Worm (Caenorhabditis elegans) whole organism, L3 larva: ENCODE data around the gene rpap-2.

ENCODE experiments used
- ZK546.5 ChIP-seq: sonication (generic microtip); optimal IDR thresholded peaks from 2 replicates; lab custom pipeline; 2017; ENCODE audit warnings: missing biosample characterization, missing genetic modification characterization
- aly-2 ChIP-seq: fragments of 150-350 bp; optimal IDR thresholded peaks from 2 replicates; lab custom pipeline; 2014; ENCODE audit warnings: missing biosample characterization, missing genetic modification characterization
- ama-1 ChIP-seq: fragments of 150-350 bp; optimal IDR thresholded peaks from 2 replicates; lab custom pipeline; 2018
- ceh-82 ChIP-seq: fragments of 150-350 bp; optimal IDR thresholded peaks from 2 replicates; lab custom pipeline; 2014; ENCODE audit warnings: missing biosample characterization, missing genetic modification characterization
- ceh-9 ChIP-seq: sonication (generic microtip); optimal IDR thresholded peaks from 2 replicates; lab custom pipeline; 2018; ENCODE audit warnings: missing biosample characterization, missing genetic modification characterization
- egl-5 ChIP-seq: fragments of 150-350 bp; optimal IDR thresholded peaks from 2 replicates; lab custom pipeline; 2017; ENCODE audit warnings: missing biosample characterization, missing genetic modification reagents, missing genetic modification characterization, inconsistent platforms
- elt-1 ChIP-seq: fragments of 150-350 bp; optimal IDR thresholded peaks from 2 replicates; lab custom pipeline; 2014; ENCODE audit warnings: missing biosample characterization, missing genetic modification characterization
- elt-3 ChIP-seq, 3 experiments: fragments of 150-350 bp in 1 of 3; sonication (generic microtip) in 2 of 3; optimal IDR thresholded peaks; 2 replicates in 2 of 3; 4 replicates in 1 of 3; lab custom pipeline; 2014 to 2017; ENCODE audit warnings: missing biosample characterization in 3 of 3, missing genetic modification characterization in 3 of 3
- fkh-10 ChIP-seq: sonication (generic microtip); optimal IDR thresholded peaks from 2 replicates; lab custom pipeline; 2017; ENCODE audit warnings: missing biosample characterization, missing genetic modification reagents, missing genetic modification characterization
- fos-1 ChIP-seq: fragments of 150-350 bp; optimal IDR thresholded peaks from 2 replicates; lab custom pipeline; 2014; ENCODE audit warnings: missing biosample characterization, missing genetic modification characterization
- lin-15B ChIP-seq: fragments of 150-350 bp; optimal IDR thresholded peaks from 2 replicates; lab custom pipeline; 2014; ENCODE audit warnings: missing biosample characterization, missing genetic modification characterization
- lin-39 ChIP-seq: fragments of 150-350 bp; optimal IDR thresholded peaks from 2 replicates; lab custom pipeline; 2018; ENCODE audit warnings: missing biosample characterization, missing genetic modification reagents, missing genetic modification characterization
- mdl-1 ChIP-seq: fragments of 150-350 bp; optimal IDR thresholded peaks from 2 replicates; lab custom pipeline; 2014; ENCODE audit warnings: missing biosample characterization, missing genetic modification characterization
- nfya-1 ChIP-seq: sonication (generic microtip); optimal IDR thresholded peaks from 2 replicates; lab custom pipeline; 2017; ENCODE audit warnings: missing genetic modification characterization, mild to moderate bottlenecking, missing compliant biosample characterization, antibody characterized with exemption, moderate library complexity; ENCODE audit not compliant: insufficient read depth
- nhr-12 ChIP-seq: fragments of 150-350 bp; optimal IDR thresholded peaks from 2 replicates; lab custom pipeline; 2014; ENCODE audit warnings: missing biosample characterization, missing genetic modification characterization
- nhr-23 ChIP-seq: fragments of 150-350 bp; optimal IDR thresholded peaks from 2 replicates; lab custom pipeline; 2014; ENCODE audit warnings: missing biosample characterization, missing genetic modification reagents, missing genetic modification characterization
- nhr-28 ChIP-seq: fragments of 150-350 bp; optimal IDR thresholded peaks from 2 replicates; lab custom pipeline; 2014; ENCODE audit warnings: missing biosample characterization, missing genetic modification characterization
- nhr-67 ChIP-seq: fragments of 150-350 bp; optimal IDR thresholded peaks from 2 replicates; lab custom pipeline; 2014; ENCODE audit warnings: missing biosample characterization, missing genetic modification characterization
- nhr-77 ChIP-seq: fragments of 150-350 bp; optimal IDR thresholded peaks from 2 replicates; lab custom pipeline; 2014; ENCODE audit warnings: missing biosample characterization, missing genetic modification characterization
- pha-4 ChIP-seq: fragments of 150-350 bp; optimal IDR thresholded peaks from 2 replicates; lab custom pipeline; 2014; ENCODE audit warnings: missing biosample characterization, missing genetic modification reagents, missing genetic modification characterization
- pqm-1 ChIP-seq: fragments of 150-350 bp; optimal IDR thresholded peaks from 2 replicates; lab custom pipeline; 2017; ENCODE audit warnings: missing biosample characterization, missing genetic modification characterization, inconsistent platforms
- sea-2 ChIP-seq: fragments of 150-350 bp; sonication (generic microtip); optimal IDR thresholded peaks from 4 replicates; lab custom pipeline; 2014; ENCODE audit warnings: missing biosample characterization, missing genetic modification reagents, missing genetic modification characterization
- skn-1 ChIP-seq: fragments of 150-350 bp; optimal IDR thresholded peaks from 2 replicates; lab custom pipeline; 2014; ENCODE audit warnings: missing biosample characterization, missing genetic modification characterization
- tbx-2 ChIP-seq: sonication (generic microtip); optimal IDR thresholded peaks from 2 replicates; lab custom pipeline; 2016; ENCODE audit warnings: mild to moderate bottlenecking, missing genetic modification characterization, missing compliant biosample characterization
- unc-39 ChIP-seq: sonication (generic microtip); optimal IDR thresholded peaks from 4 replicates; lab custom pipeline; 2017; ENCODE audit warnings: missing biosample characterization, missing genetic modification characterization
- unc-62 ChIP-seq: fragments of 150-350 bp; sonication (generic microtip); optimal IDR thresholded peaks from 4 replicates; lab custom pipeline; 2014; ENCODE audit warnings: missing biosample characterization, missing genetic modification reagents, missing genetic modification characterization
- zag-1 ChIP-seq: fragments of 150-350 bp; optimal IDR thresholded peaks from 2 replicates; lab custom pipeline; 2014; ENCODE audit warnings: missing biosample characterization, missing genetic modification characterization
- ztf-11 ChIP-seq: fragments of 150-350 bp; optimal IDR thresholded peaks from 2 replicates; lab custom pipeline; 2014; ENCODE audit warnings: missing biosample characterization, missing genetic modification characterization

Gene rpap-2

DNA sequence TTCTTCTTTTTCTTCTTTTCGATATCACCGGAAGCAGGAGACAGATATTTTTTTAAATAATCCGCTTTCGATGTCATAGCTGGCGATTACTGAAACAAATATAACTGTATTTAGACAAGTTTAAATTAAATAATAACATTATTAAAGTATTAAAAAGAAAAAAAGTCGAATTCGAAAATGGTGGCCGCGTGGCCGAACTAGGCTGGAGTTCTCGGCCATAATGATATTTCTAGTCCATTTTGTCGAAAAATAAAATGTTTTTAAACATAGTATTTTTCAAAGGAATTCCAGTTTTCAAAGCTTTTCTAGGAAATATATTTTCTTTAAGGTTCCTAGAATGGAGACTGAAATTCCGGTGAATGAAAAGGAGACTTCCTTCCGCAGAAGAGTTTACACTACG lies at the start of gene rpap-2, which contains the start of gene bud-13:
rpap-2 (plus strand) TSS at position 329 of the 400 bp plus-strand sequence.
bud-13 (minus strand) TSS at position 89 of the 400 bp plus-strand sequence.
- TF ChIP-seq nfya-1 (tag; lab: Kevin White, UChicago) (peak; percentile 12), mdl-1 (no peak), lin-15B (tag; lab: Kevin White, UChicago) (peak; percentile 11)

ce11 chrIII:8919784-8920183 lies 48.0 kb upstream of the rpap-2 start, which contains the start of gene ZK637.15:
Gene ZK637.15, plus strand, starts transcription at chrIII:8920084.
- TF ChIP-seq nfya-1 (tag; lab: Kevin White, UChicago), result no peak
- TF ChIP-seq pha-4 (tag; lab: Kevin White, UChicago), result no peak
- TF ChIP-seq zag-1 (tag; lab: Kevin White, UChicago), result no peak
- TF ChIP-seq nhr-23 (tag; lab: Kevin White, UChicago), result no peak
- TF ChIP-seq lin-39, result no peak
- TF ChIP-seq nhr-12, result no peak
- no peak for TF ChIP-seq tbx-2 (tag; lab: Kevin White, UChicago)
- TF ChIP-seq unc-62 (GFP tag; lab: Kevin White, UChicago), result no peak
- no peak for TF ChIP-seq sea-2
- no peak for TF ChIP-seq elt-1 (tag; lab: Kevin White, UChicago)
- no peak for TF ChIP-seq elt-3 (tag; optimal IDR thresholded peaks at IDR 0.05; lab: Kevin White, UChicago)

DNA sequence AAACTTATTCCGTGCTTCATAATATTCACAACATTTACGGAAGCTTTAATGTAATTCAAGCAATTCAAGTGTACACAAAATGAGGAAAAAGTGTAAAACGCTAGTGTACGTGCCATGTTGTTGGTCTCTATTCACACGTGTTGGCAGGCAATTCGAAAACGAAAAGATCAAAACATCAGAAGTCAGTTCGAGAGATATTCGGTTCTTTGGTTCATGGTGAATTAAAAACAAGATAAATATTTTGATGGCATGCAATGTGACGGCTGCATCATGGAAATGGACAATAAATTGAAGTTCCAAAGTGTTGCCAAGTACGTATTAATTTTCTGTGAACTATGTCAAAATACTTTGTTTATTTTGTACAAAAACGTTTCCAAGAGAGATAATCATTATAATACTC lies 45.7 kb upstream of the rpap-2 start:
- no peak for TF ChIP-seq unc-62 (GFP tag; lab: Kevin White, UChicago)
- TF ChIP-seq ama-1 (lab: Kevin White, UChicago), result peak; percentile 87

ce11 chrIII:8923240-8923734 lies 44.5 kb upstream of the rpap-2 start, which contains the start of gene glb-1:
Gene glb-1, minus strand, starts transcription at chrIII:8923290.
- peak; percentile 15 for TF ChIP-seq nhr-23 (tag; lab: Kevin White, UChicago)
- no peak for TF ChIP-seq lin-15B (tag; lab: Kevin White, UChicago)
- TF ChIP-seq, all 47 proteins: peak for 1

DNA sequence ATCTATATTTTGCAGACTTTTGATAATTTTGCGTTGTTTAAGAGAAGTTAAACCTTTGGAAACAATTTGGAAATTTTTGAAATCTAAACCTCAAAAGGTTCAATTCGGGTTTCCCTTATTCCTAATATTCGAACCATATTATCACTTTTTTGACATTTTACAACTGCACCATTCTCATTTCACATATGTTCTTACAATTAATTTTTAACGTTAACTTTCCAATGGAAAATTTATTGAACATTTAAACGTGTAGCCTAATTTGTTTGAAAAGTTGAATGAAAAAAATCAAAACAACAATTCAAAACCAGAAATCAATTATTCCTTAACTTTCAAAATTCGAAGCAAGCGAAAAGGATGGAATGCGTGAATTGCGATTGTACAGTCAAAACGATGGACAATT lies 43.8 kb upstream of the rpap-2 start, which contains the start of gene ZK637.12:
ZK637.12 (plus strand) TSS at position 301 of the 400 bp plus-strand sequence.
- TF ChIP-seq tbx-2 (tag; lab: Kevin White, UChicago) (no peak), ZK546.5 (tag; lab: Kevin White, UChicago) (no peak)

DNA sequence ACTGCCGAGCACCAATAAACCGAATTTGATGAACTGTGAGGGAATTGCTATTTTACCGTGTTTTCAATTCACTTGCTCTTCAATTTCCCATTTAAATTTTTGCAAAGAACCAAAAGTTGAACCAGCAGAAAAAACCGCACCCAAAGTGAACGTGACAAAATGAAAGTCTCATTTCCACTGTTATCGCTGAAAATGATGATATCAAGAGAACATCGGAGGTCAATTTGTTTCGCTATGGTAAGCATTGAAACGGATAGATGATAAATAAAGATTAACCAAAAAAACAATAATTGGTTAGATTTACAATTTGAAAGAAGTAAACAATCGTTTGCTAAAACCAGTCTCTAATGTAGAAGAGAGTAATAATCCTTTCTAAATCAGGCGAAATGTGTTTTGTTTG lies 42.2 kb upstream of the rpap-2 start:
- no peak for TF ChIP-seq nhr-28 (tag; lab: Kevin White, UChicago)

DNA sequence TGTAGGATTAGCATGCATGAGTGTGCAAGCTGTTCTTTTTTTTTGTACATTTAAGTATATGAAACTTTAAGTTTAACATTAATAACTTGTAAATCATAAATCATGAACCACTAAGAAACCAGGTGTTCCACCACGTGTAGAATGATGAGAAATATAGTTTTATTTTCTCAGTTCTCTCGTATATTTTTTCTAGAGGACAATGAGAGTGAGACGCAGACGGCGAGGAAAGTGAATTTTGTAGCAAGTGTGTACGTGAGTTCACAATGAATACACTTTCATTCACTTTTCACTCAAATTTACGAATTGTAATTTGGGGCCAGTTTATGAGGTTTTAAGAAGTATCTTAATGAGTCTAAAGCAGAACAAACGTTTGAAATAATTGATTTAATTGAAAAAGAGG lies 41.3 kb upstream of the rpap-2 start:
- TF ChIP-seq nfya-1 (tag; lab: Kevin White, UChicago) (peak; percentile 28), skn-1 (no peak), mdl-1 (peak; percentile 7)

DNA sequence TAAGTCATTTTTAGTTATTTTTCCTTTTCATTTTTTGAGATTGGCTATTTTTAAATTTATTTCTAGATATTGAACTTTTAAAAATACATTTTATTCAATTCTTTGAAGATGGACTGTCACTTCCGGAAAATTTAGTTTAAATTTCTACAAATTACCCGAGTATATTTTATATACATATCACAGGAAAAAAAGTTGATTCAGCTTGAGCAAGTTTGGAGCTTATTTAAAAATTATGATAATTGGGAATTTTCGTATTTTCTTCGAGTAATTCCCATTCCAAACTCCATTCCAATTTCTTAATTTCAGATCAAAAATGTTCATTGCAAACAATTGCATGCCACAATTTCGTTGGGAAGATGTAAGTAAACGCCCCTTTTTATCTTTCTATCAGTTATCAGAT lies 38.0 kb upstream of the rpap-2 start, which contains the start of gene arrd-15:
arrd-15 (plus strand) TSS at position 301 of the 400 bp plus-strand sequence.
- TF ChIP-seq fos-1 (tag; lab: Kevin White, UChicago) (no peak), nhr-67 (tag; lab: Kevin White, UChicago) (no peak), fkh-10 (GFP tag; lab: Kevin White, UChicago) (no peak)

- TF ChIP-seq lin-39, result peak; percentile 74
- TF ChIP-seq nfya-1 (tag; lab: Kevin White, UChicago), result peak; percentile 5
- TF ChIP-seq ceh-9 (tag; lab: Kevin White, UChicago), result no peak
- TF ChIP-seq aly-2 (tag; lab: Kevin White, UChicago), result no peak
- no peak for TF ChIP-seq nhr-67 (tag; lab: Kevin White, UChicago)
- TF ChIP-seq, all 47 proteins: peak for 2
These were observed 34.1 kb upstream of the rpap-2 start for ce11 chrIII:8933696-8934095.

DNA sequence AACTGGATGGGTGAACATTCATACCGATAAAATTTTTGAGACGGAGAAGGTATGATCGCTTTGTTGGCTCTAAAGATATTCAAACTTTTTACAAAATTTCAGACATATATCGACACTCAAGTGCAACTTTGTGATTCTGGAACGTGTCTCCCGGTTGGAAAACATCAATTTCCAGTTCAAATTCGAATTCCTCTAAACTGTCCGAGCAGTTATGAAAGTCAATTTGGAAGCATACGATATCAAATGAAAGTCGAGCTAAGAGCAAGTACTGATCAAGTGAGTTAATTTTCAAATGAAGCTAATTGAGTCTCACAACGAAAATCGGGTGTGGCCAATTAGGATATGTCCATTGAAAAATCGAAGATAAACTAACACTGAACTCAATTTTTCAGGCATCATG lies 33.4 kb upstream of the rpap-2 start:
- TF ChIP-seq nhr-77 (tag; lab: Kevin White, UChicago) (no peak), ceh-82 (tag; lab: Kevin White, UChicago) (no peak), nfya-1 (tag; lab: Kevin White, UChicago) (no peak), aly-2 (tag; lab: Kevin White, UChicago) (no peak), ztf-11 (tag; lab: Kevin White, UChicago) (no peak), mdl-1 (no peak), skn-1 (no peak), nhr-67 (tag; lab: Kevin White, UChicago) (no peak), pqm-1 (tag; lab: Kevin White, UChicago) (no peak), unc-39 (tag; lab: Kevin White, UChicago) (no peak), egl-5 (no peak), elt-3 (tag; optimal IDR thresholded peaks at IDR 0.05; lab: Kevin White, UChicago) (no peak)
